Fruit fly (Drosophila melanogaster) whole organism, pupa: Measurements from ENCODE around the gene Fpgs1.

Source experiments
- CG10348 ChIP-seq: fragments of 200-800 bp; sonication (Bioruptor generic); IDR thresholded peaks from 2 replicates; pipeline ENCODE4 v1.3.6; 2022; ENCODE audit warnings: missing biosample characterization, missing genetic modification characterization
- CG12605 ChIP-seq: fragments of 200-800 bp; sonication (Bioruptor generic); IDR thresholded peaks from 2 replicates; pipeline ENCODE4 v1.3.6; 2022; ENCODE audit warnings: missing biosample characterization, missing genetic modification characterization
- CG13204 ChIP-seq: fragments of 200-800 bp; sonication (Bioruptor generic); optimal IDR thresholded peaks from 2 replicates; lab custom pipeline; 2018; ENCODE audit warnings: missing biosample characterization, mild to moderate bottlenecking, missing genetic modification characterization, moderate library complexity
- CG14655 ChIP-seq: fragments of 200-800 bp; sonication (Bioruptor generic); optimal IDR thresholded peaks from 3 replicates; lab custom pipeline; 2017; ENCODE audit warnings: mild to moderate bottlenecking, missing biosample characterization, missing genetic modification reagents, missing genetic modification characterization
- CG15710 ChIP-seq: fragments of 200-800 bp; sonication (Bioruptor generic); optimal IDR thresholded peaks from 2 replicates; lab custom pipeline; 2018; ENCODE audit warnings: missing biosample characterization, mild to moderate bottlenecking, missing genetic modification characterization, moderate library complexity
- CG17806 ChIP-seq: fragments of 200-800 bp; sonication (Bioruptor generic); optimal IDR thresholded peaks from 2 replicates; lab custom pipeline; 2018; ENCODE audit warnings: missing biosample characterization, mild to moderate bottlenecking, missing genetic modification characterization, moderate library complexity
- CG32121 ChIP-seq: fragments of 200-800 bp; sonication (Bioruptor generic); IDR thresholded peaks from 2 replicates; pipeline ENCODE4 v1.3.6; 2022; ENCODE audit warnings: missing biosample characterization, missing genetic modification characterization
- CG34367 ChIP-seq: fragments of 200-800 bp; sonication (Bioruptor generic); optimal IDR thresholded peaks from 2 replicates; lab custom pipeline; 2018; ENCODE audit warnings: missing biosample characterization, mild to moderate bottlenecking, missing genetic modification characterization
- CG4496 ChIP-seq: fragments of 200-800 bp; sonication (Bioruptor generic); IDR thresholded peaks from 3 replicates; pipeline ENCODE4 v1.3.6; 2022; ENCODE audit warnings: missing biosample characterization, missing genetic modification characterization
- CG8159 ChIP-seq: fragments of 200-800 bp; sonication (Bioruptor generic); optimal IDR thresholded peaks from 3 replicates; lab custom pipeline; 2018; ENCODE audit warnings: missing biosample characterization, mild to moderate bottlenecking, missing genetic modification characterization, moderate library complexity
- CG8301 ChIP-seq: fragments of 200-800 bp; sonication (Bioruptor generic); optimal IDR thresholded peaks from 2 replicates; lab custom pipeline; 2018; ENCODE audit warnings: missing biosample characterization, mild to moderate bottlenecking, missing genetic modification characterization
- CG9948 ChIP-seq: fragments of 200-800 bp; sonication (Bioruptor generic); optimal IDR thresholded peaks from 2 replicates; lab custom pipeline; 2018; ENCODE audit warnings: missing biosample characterization, mild to moderate bottlenecking, missing genetic modification characterization, moderate library complexity
- D1 ChIP-seq: fragments of 200-800 bp; sonication (Bioruptor generic); optimal IDR thresholded peaks from 2 replicates; lab custom pipeline; 2018; ENCODE audit warnings: missing biosample characterization, mild to moderate bottlenecking, missing genetic modification characterization, moderate library complexity
- EcR ChIP-seq: fragments of 200-800 bp; sonication (Bioruptor generic); optimal IDR thresholded peaks from 3 replicates; lab custom pipeline; 2019; ENCODE audit warnings: missing biosample characterization, missing genetic modification characterization, mild to moderate bottlenecking, moderate library complexity, missing genetic modification reagents
- Ets98B ChIP-seq: fragments of 200-800 bp; sonication (Bioruptor generic); IDR thresholded peaks from 2 replicates; pipeline ENCODE4 v1.3.6; 2022; ENCODE audit warnings: missing biosample characterization, missing genetic modification characterization
- Pif1A ChIP-seq: fragments of 200-800 bp; sonication (Bioruptor generic); optimal IDR thresholded peaks from 3 replicates; lab custom pipeline; 2016; ENCODE audit warnings: missing biosample characterization, missing genetic modification characterization
- Pif1B ChIP-seq: fragments of 200-800 bp; sonication (Bioruptor generic); optimal IDR thresholded peaks from 3 replicates; lab custom pipeline; 2016; ENCODE audit warnings: missing biosample characterization, missing genetic modification characterization
- Snoo ChIP-seq: fragments of 200-800 bp; sonication (Bioruptor generic); optimal IDR thresholded peaks from 3 replicates; lab custom pipeline; 2017; ENCODE audit warnings: missing biosample characterization, mild to moderate bottlenecking, missing genetic modification characterization, inconsistent platforms
- fd96Ca ChIP-seq: fragments of 200-800 bp; sonication (Bioruptor generic); IDR thresholded peaks from 3 replicates; pipeline ENCODE4 v1.3.6; 2022; ENCODE audit warnings: missing biosample characterization, missing genetic modification characterization
- gl ChIP-seq: fragments of 200-800 bp; sonication (Bioruptor generic); optimal IDR thresholded peaks from 2 replicates; lab custom pipeline; 2018; ENCODE audit warnings: missing biosample characterization, mild to moderate bottlenecking, missing genetic modification characterization
- rn ChIP-seq: fragments of 200-800 bp; sonication (Bioruptor generic); IDR thresholded peaks from 2 replicates; pipeline ENCODE4 v1.3.6; 2022; ENCODE audit warnings: missing biosample characterization, missing genetic modification characterization

Fpgs1 gene

dm6 chrX:12582984-12583869, 28.4 kb upstream of the Fpgs1 start, which contains the start of gene Pits:
Gene Pits, minus strand, starts transcription at chrX:12583193.
- TF ChIP-seq Pif1A, result no peak
- TF ChIP-seq Ets98B (GFP tag; lab: Robert Waterston, UW), result peak; percentile 55; the same call in 1 of the 2 replicates
- TF ChIP-seq CG32121 (GFP tag; lab: Robert Waterston, UW), result peak; percentile 55
- TF ChIP-seq CG15710 (tag; lab: Kevin White, UChicago), result peak; percentile 6
- TF ChIP-seq fd96Ca (GFP tag; lab: Robert Waterston, UW), result peak; percentile 76
- TF ChIP-seq EcR (GFP tag; lab: Kevin White, UChicago), result peak; percentile 50
- TF ChIP-seq Pif1B (GFP tag; lab: Kevin White, UChicago), result no peak
- peak; percentile 89 for TF ChIP-seq CG13204 (GFP tag; lab: Kevin White, UChicago)
- no peak for TF ChIP-seq CG10348
- peak; percentile 64 for TF ChIP-seq CG4496 (GFP tag; lab: Robert Waterston, UW)
- peak; percentile 68 for TF ChIP-seq CG12605 (GFP tag; lab: Robert Waterston, UW)
- no peak for TF ChIP-seq D1 (tag; lab: Kevin White, UChicago)
- TF ChIP-seq CG14655, result peak; percentile 16
- TF ChIP-seq CG8159 (tag; lab: Kevin White, UChicago), result peak; percentile 39

- no peak for TF ChIP-seq CG13204 (GFP tag; lab: Kevin White, UChicago)
- TF ChIP-seq CG32121 (GFP tag; lab: Robert Waterston, UW), result no peak
- TF ChIP-seq CG34367, result no peak
- TF ChIP-seq Pif1B (GFP tag; lab: Kevin White, UChicago), result no peak
- no peak for TF ChIP-seq CG15710 (tag; lab: Kevin White, UChicago)
- no peak for TF ChIP-seq CG4496 (GFP tag; lab: Robert Waterston, UW)
- TF ChIP-seq rn (GFP tag; lab: Robert Waterston, UW), result no peak
- TF ChIP-seq CG8301 (tag; lab: Kevin White, UChicago), result no peak
- TF ChIP-seq D1 (tag; lab: Kevin White, UChicago), result no peak
- TF ChIP-seq CG14655, result no peak
- TF ChIP-seq CG9948 (tag; lab: Kevin White, UChicago), result no peak
- no peak for TF ChIP-seq CG8159 (tag; lab: Kevin White, UChicago)
- no peak for TF ChIP-seq CG10348
- no peak for TF ChIP-seq Pif1A
- TF ChIP-seq gl (tag; lab: Kevin White, UChicago), result no peak
- TF ChIP-seq fd96Ca (GFP tag; lab: Robert Waterston, UW), result no peak
- TF ChIP-seq CG17806 (tag; lab: Kevin White, UChicago), result no peak
- TF ChIP-seq CG12605 (GFP tag; lab: Robert Waterston, UW), result no peak
- TF ChIP-seq Snoo (tag; lab: Kevin White, UChicago), result no peak
Measured at dm6 chrX:12583870-12584390, 27.7 kb upstream of the Fpgs1 start.

- TF ChIP-seq Pif1A (peak; percentile 73), EcR (GFP tag; lab: Kevin White, UChicago) (peak; percentile 77), CG32121 (GFP tag; lab: Robert Waterston, UW) (peak; percentile 56), Ets98B (GFP tag; lab: Robert Waterston, UW) (no peak; the same call in 1 of the 2 replicates), CG15710 (tag; lab: Kevin White, UChicago) (peak; percentile 66), rn (GFP tag; lab: Robert Waterston, UW) (no peak), D1 (tag; lab: Kevin White, UChicago) (peak; percentile 20), gl (tag; lab: Kevin White, UChicago) (no peak), Snoo (tag; lab: Kevin White, UChicago) (peak; percentile 66), CG14655 (peak; percentile 80), CG4496 (GFP tag; lab: Robert Waterston, UW) (peak; percentile 16; the same call in 2 of the 3 replicates), fd96Ca (GFP tag; lab: Robert Waterston, UW) (peak; percentile 61; the same call in 2 of the 3 replicates), CG8301 (tag; lab: Kevin White, UChicago) (peak; percentile 73), CG9948 (tag; lab: Kevin White, UChicago) (peak; percentile 68), CG12605 (GFP tag; lab: Robert Waterston, UW) (no peak), CG8159 (tag; lab: Kevin White, UChicago) (peak; percentile 72), CG13204 (GFP tag; lab: Kevin White, UChicago) (peak; percentile 45), CG34367 (peak; percentile 42), CG17806 (tag; lab: Kevin White, UChicago) (peak; percentile 39), CG10348 (no peak), Pif1B (GFP tag; lab: Kevin White, UChicago) (peak; percentile 12)
Measured at dm6 chrX:12591223-12592120, 20.2 kb upstream of the Fpgs1 start.

- no peak for TF ChIP-seq CG14655
- TF ChIP-seq EcR (GFP tag; lab: Kevin White, UChicago), result no peak
- TF ChIP-seq CG34367, result peak; percentile 12
Measured at dm6 chrX:12592121-12592466, 19.6 kb upstream of the Fpgs1 start, which contains the start of gene LIMK1. Gene LIMK1, minus strand, starts transcription at chrX:12592193.
